Fruit fly (Drosophila melanogaster): ENCODE data around the gene Ppi1.

Ppi1 gene

dm6 chr3R:30149506-30149905 is 20.6 kb upstream of the Ppi1 start, which contains the start of gene AdoR:
TSS of gene AdoR (minus strand) at chr3R:30149606.
- TF ChIP-seq CG8478 (optimal IDR thresholded peaks at IDR 0.05) (no peak), CTCF (optimal IDR thresholded peaks at IDR 0.05) (no peak)

- TF ChIP-seq CG8478 (optimal IDR thresholded peaks at IDR 0.05) (no peak), CTCF (optimal IDR thresholded peaks at IDR 0.05) (no peak)
Measured at dm6 chr3R:30134063-30135047, 5.4 kb upstream of the Ppi1 start, which contains the start of gene Tpi. TSS of gene Tpi (minus strand) at chr3R:30134599.

dm6 chr3R:30132295-30132694 is 3.4 kb upstream of the Ppi1 start, which contains the start of gene CG31029:
TSS of gene CG31029 (minus strand) at chr3R:30132395.
- TF ChIP-seq CTCF (optimal IDR thresholded peaks at IDR 0.05), result no peak
- no peak for TF ChIP-seq CG8478 (optimal IDR thresholded peaks at IDR 0.05)

- no peak for TF ChIP-seq CG8478 (optimal IDR thresholded peaks at IDR 0.05)
- TF ChIP-seq CTCF (optimal IDR thresholded peaks at IDR 0.05), result no peak
Measured at dm6 chr3R:30124635-30125034, 4.3 kb downstream of the Ppi1 start, which contains the start of gene CG45073. TSS of gene CG45073 (minus strand) at chr3R:30124735.

- no peak for TF ChIP-seq CG8478 (optimal IDR thresholded peaks at IDR 0.05)
- no peak for TF ChIP-seq CTCF (optimal IDR thresholded peaks at IDR 0.05)
Measured at dm6 chr3R:30123163-30123562, 5.8 kb downstream of the Ppi1 start, which contains the start of gene CG45072. TSS of gene CG45072 (minus strand) at chr3R:30123263.

dm6 chr3R:30121731-30122130 is 7.2 kb downstream of the Ppi1 start:
- peak in 1 of 2 experiments; percentile 21 for TF ChIP-seq CTCF (optimal IDR thresholded peaks at IDR 0.05)
- TF ChIP-seq CG8478 (optimal IDR thresholded peaks at IDR 0.05), result no peak

- TF ChIP-seq CTCF (optimal IDR thresholded peaks at IDR 0.05), result no peak
- no peak for TF ChIP-seq CG8478 (optimal IDR thresholded peaks at IDR 0.05)
Measured at dm6 chr3R:30114286-30114803, 14.6 kb downstream of the Ppi1 start.

dm6 chr3R:30110959-30111358 is 18.0 kb downstream of the Ppi1 start:
- TF ChIP-seq CTCF (optimal IDR thresholded peaks at IDR 0.05) (no peak), CG8478 (optimal IDR thresholded peaks at IDR 0.05) (no peak)

dm6 chr3R:30109380-30109779 is 19.5 kb downstream of the Ppi1 start:
- TF ChIP-seq CG8478 (optimal IDR thresholded peaks at IDR 0.05), result no peak
- no peak for TF ChIP-seq CTCF (optimal IDR thresholded peaks at IDR 0.05)

- TF ChIP-seq CG8478 (optimal IDR thresholded peaks at IDR 0.05) (no peak), CTCF (optimal IDR thresholded peaks at IDR 0.05) (no peak)
Measured at dm6 chr3R:30108639-30109038, 20.3 kb downstream of the Ppi1 start.

dm6 chr3R:30107718-30108117 is 21.2 kb downstream of the Ppi1 start:
- TF ChIP-seq CG8478 (optimal IDR thresholded peaks at IDR 0.05) (no peak), CTCF (optimal IDR thresholded peaks at IDR 0.05) (no peak)

dm6 chr3R:30106562-30106961 is 22.4 kb downstream of the Ppi1 start:
- no peak for TF ChIP-seq CG8478 (optimal IDR thresholded peaks at IDR 0.05)
- TF ChIP-seq CTCF (optimal IDR thresholded peaks at IDR 0.05), result no peak

dm6 chr3R:30105808-30106207 is 23.1 kb downstream of the Ppi1 start:
- TF ChIP-seq CTCF (optimal IDR thresholded peaks at IDR 0.05) (no peak), CG8478 (optimal IDR thresholded peaks at IDR 0.05) (no peak)

- TF ChIP-seq CG8478 (optimal IDR thresholded peaks at IDR 0.05), result no peak
- TF ChIP-seq CTCF (optimal IDR thresholded peaks at IDR 0.05), result no peak
Measured at dm6 chr3R:30104912-30105510, 23.9 kb downstream of the Ppi1 start.

All from S2 (cell line).